Worm (Caenorhabditis elegans) whole organism, L2 larva: Measurements from ENCODE around the gene H10D18.5.

Source experiments
- C34F6.9 ChIP-seq: fragments of 150-350 bp; optimal IDR thresholded peaks from 2 replicates; lab custom pipeline; 2014; ENCODE audit warnings: missing biosample characterization, missing genetic modification characterization
- F13H6.1 ChIP-seq: sonication (generic microtip); optimal IDR thresholded peaks from 2 replicates; lab custom pipeline; 2016; ENCODE audit warnings: missing genetic modification characterization, missing compliant biosample characterization
- R02D3.7 ChIP-seq: fragments of 150-350 bp; optimal IDR thresholded peaks from 2 replicates; lab custom pipeline; 2014; ENCODE audit warnings: missing biosample characterization, missing genetic modification characterization
- alr-1 ChIP-seq: fragments of 150-350 bp; optimal IDR thresholded peaks from 2 replicates; lab custom pipeline; 2014; ENCODE audit warnings: missing biosample characterization, missing genetic modification characterization
- blmp-1 ChIP-seq: sonication (generic microtip); optimal IDR thresholded peaks from 2 replicates; lab custom pipeline; 2017; ENCODE audit warnings: missing genetic modification characterization, mild to moderate bottlenecking, missing compliant biosample characterization, antibody characterized with exemption, moderate library complexity; ENCODE audit not compliant: insufficient read depth
- ceh-16 ChIP-seq: fragments of 150-350 bp; optimal IDR thresholded peaks from 2 replicates; lab custom pipeline; 2014; ENCODE audit warnings: missing biosample characterization, missing genetic modification characterization
- ceh-82 ChIP-seq: fragments of 150-350 bp; optimal IDR thresholded peaks from 2 replicates; lab custom pipeline; 2014; ENCODE audit warnings: missing biosample characterization, missing genetic modification characterization
- crh-2 ChIP-seq: sonication (generic microtip); optimal IDR thresholded peaks from 2 replicates; lab custom pipeline; 2017; ENCODE audit warnings: missing biosample characterization, missing genetic modification characterization
- dmd-4 ChIP-seq: sonication (generic microtip); optimal IDR thresholded peaks from 2 replicates; lab custom pipeline; 2017; ENCODE audit warnings: missing biosample characterization, missing genetic modification characterization
- egl-27 ChIP-seq: sonication (generic microtip); optimal IDR thresholded peaks from 3 replicates; lab custom pipeline; 2017; ENCODE audit warnings: missing biosample characterization, missing genetic modification reagents, missing genetic modification characterization
- elt-1 ChIP-seq: fragments of 150-350 bp; optimal IDR thresholded peaks from 2 replicates; lab custom pipeline; 2014; ENCODE audit warnings: missing biosample characterization, missing genetic modification characterization
- elt-3 ChIP-seq: sonication (generic microtip); optimal IDR thresholded peaks from 2 replicates; lab custom pipeline; 2017; ENCODE audit warnings: missing biosample characterization, missing genetic modification characterization
- fos-1 ChIP-seq: fragments of 150-350 bp; optimal IDR thresholded peaks from 2 replicates; lab custom pipeline; 2014; ENCODE audit warnings: missing biosample characterization, missing genetic modification characterization
- lin-11 ChIP-seq: fragments of 150-350 bp; sonication (generic microtip); optimal IDR thresholded peaks from 2 replicates; lab custom pipeline; 2014; ENCODE audit warnings: missing biosample characterization, missing genetic modification characterization, inconsistent platforms, mixed read lengths
- lin-13 ChIP-seq: fragments of 150-350 bp; optimal IDR thresholded peaks from 2 replicates; lab custom pipeline; 2014; ENCODE audit warnings: missing biosample characterization, missing genetic modification reagents, missing genetic modification characterization
- mab-5 ChIP-seq: fragments of 150-350 bp; optimal IDR thresholded peaks from 2 replicates; lab custom pipeline; 2014; ENCODE audit warnings: missing biosample characterization, missing genetic modification characterization
- mbf-1 ChIP-seq: sonication (generic microtip); optimal IDR thresholded peaks from 2 replicates; lab custom pipeline; 2017; ENCODE audit warnings: missing biosample characterization, missing genetic modification characterization
- mdl-1 ChIP-seq, 2 experiments: fragments of 150-350 bp in 1 of 2; sonication (generic microtip) in 1 of 2; optimal IDR thresholded peaks; 2 replicates each; lab custom pipeline; 2017; ENCODE audit warnings: missing biosample characterization in 2 of 2, missing genetic modification characterization in 2 of 2
- nhr-10 ChIP-seq: sonication (generic microtip); optimal IDR thresholded peaks from 2 replicates; lab custom pipeline; 2017; ENCODE audit warnings: missing biosample characterization, missing genetic modification characterization
- nhr-12 ChIP-seq: fragments of 150-350 bp; optimal IDR thresholded peaks from 2 replicates; lab custom pipeline; 2014; ENCODE audit warnings: missing biosample characterization, missing genetic modification characterization
- nhr-129 ChIP-seq: fragments of 150-350 bp; optimal IDR thresholded peaks from 2 replicates; lab custom pipeline; 2014; ENCODE audit warnings: missing biosample characterization, missing genetic modification characterization
- nhr-21 ChIP-seq: fragments of 150-350 bp; optimal IDR thresholded peaks from 2 replicates; lab custom pipeline; 2014; ENCODE audit warnings: missing biosample characterization, missing genetic modification characterization
- nhr-23 ChIP-seq: fragments of 150-350 bp; optimal IDR thresholded peaks from 2 replicates; lab custom pipeline; 2014; ENCODE audit warnings: missing biosample characterization, missing genetic modification reagents, missing genetic modification characterization
- nhr-237 ChIP-seq: fragments of 150-350 bp; optimal IDR thresholded peaks from 2 replicates; lab custom pipeline; 2014; ENCODE audit warnings: missing biosample characterization, missing genetic modification characterization
- nhr-25 ChIP-seq: fragments of 150-350 bp; sonication (generic microtip); optimal IDR thresholded peaks from 3 replicates; lab custom pipeline; 2014; ENCODE audit warnings: missing biosample characterization, missing genetic modification characterization
- nhr-6 ChIP-seq: fragments of 150-350 bp; optimal IDR thresholded peaks from 2 replicates; lab custom pipeline; 2014; ENCODE audit warnings: missing biosample characterization, missing genetic modification characterization
- nhr-77 ChIP-seq: fragments of 150-350 bp; optimal IDR thresholded peaks from 2 replicates; lab custom pipeline; 2014; ENCODE audit warnings: missing biosample characterization, missing genetic modification characterization
- sem-4 ChIP-seq: fragments of 150-350 bp; optimal IDR thresholded peaks from 2 replicates; lab custom pipeline; 2014; ENCODE audit warnings: missing biosample characterization, missing genetic modification reagents, missing genetic modification characterization
- sma-3 ChIP-seq: sonication (generic microtip); optimal IDR thresholded peaks from 2 replicates; lab custom pipeline; 2016; ENCODE audit warnings: missing genetic modification reagents, missing genetic modification characterization, missing compliant biosample characterization
- sma-9 ChIP-seq, 2 experiments: fragments of 150-350 bp in 1 of 2; sonication (generic microtip) in 1 of 2; optimal IDR thresholded peaks; 2 replicates each; lab custom pipeline; 2014 to 2016; ENCODE audit warnings: missing genetic modification characterization in 2 of 2, mild to moderate bottlenecking in 1 of 2, missing biosample characterization in 1 of 2, missing compliant biosample characterization in 1 of 2, missing genetic modification reagents in 1 of 2, moderate library complexity in 1 of 2
- unc-39 ChIP-seq: fragments of 150-350 bp; optimal IDR thresholded peaks from 2 replicates; lab custom pipeline; 2014; ENCODE audit warnings: missing biosample characterization, missing genetic modification characterization
- unc-55 ChIP-seq: fragments of 150-350 bp; sonication (generic microtip); optimal IDR thresholded peaks from 3 replicates; lab custom pipeline; 2014; ENCODE audit warnings: missing biosample characterization, missing genetic modification reagents, missing genetic modification characterization
- ztf-1 ChIP-seq: fragments of 200-800 bp; sonication (Bioruptor generic); conservative IDR thresholded peaks from 2 replicates; pipeline ENCODE4 v1.3.6; 2022; ENCODE audit warnings: missing genetic modification characterization, missing compliant biosample characterization
- ztf-11 ChIP-seq: sonication (generic microtip); optimal IDR thresholded peaks from 2 replicates; lab custom pipeline; 2017; ENCODE audit warnings: missing biosample characterization, missing genetic modification characterization

H10D18.5 gene

ce11 chrV:3857778-3858177, 26.3 kb upstream of the H10D18.5 start, which contains the start of gene nhr-188:
Gene nhr-188 (minus strand): TSS chrV:3857861.
- no peak for TF ChIP-seq blmp-1
- no peak for TF ChIP-seq nhr-25 (tag; lab: Kevin White, UChicago)
- TF ChIP-seq ceh-16 (tag; lab: Kevin White, UChicago), result no peak
- no peak for TF ChIP-seq lin-13 (GFP tag; lab: Kevin White, UChicago)
- no peak for TF ChIP-seq lin-11 (tag; lab: Kevin White, UChicago)
- TF ChIP-seq nhr-23 (tag; lab: Kevin White, UChicago), result no peak
- no peak for TF ChIP-seq unc-55 (GFP tag; lab: Kevin White, UChicago)
- TF ChIP-seq, all 48 proteins: peak for 0

ce11 chrV:3855916-3856315, 24.4 kb upstream of the H10D18.5 start:
- no peak for TF ChIP-seq nhr-12 (tag; lab: Kevin White, UChicago)
- TF ChIP-seq ztf-11 (tag; lab: Kevin White, UChicago), result no peak
- TF ChIP-seq dmd-4 (tag; lab: Kevin White, UChicago), result no peak
- TF ChIP-seq ztf-1, result no peak
- TF ChIP-seq nhr-129, result no peak
- no peak for TF ChIP-seq ceh-82 (tag; lab: Kevin White, UChicago)
- TF ChIP-seq sma-3 (GFP tag; lab: Kevin White, UChicago), result no peak
- peak; percentile 65 for TF ChIP-seq nhr-21 (tag; lab: Kevin White, UChicago)
- no peak for TF ChIP-seq R02D3.7 (tag; lab: Kevin White, UChicago)
- peak; percentile 66 for TF ChIP-seq sma-9 (GFP tag; optimal IDR thresholded peaks at IDR 0.05; lab: Kevin White, UChicago)
- TF ChIP-seq sma-9 (tag; optimal IDR thresholded peaks at IDR 0.05; lab: Kevin White, UChicago), result no peak

ce11 chrV:3854847-3855246, 23.3 kb upstream of the H10D18.5 start, which contains the start of gene nhr-186:
Gene nhr-186 (minus strand): TSS chrV:3854947.
- TF ChIP-seq unc-39, result no peak
- TF ChIP-seq dmd-4 (tag; lab: Kevin White, UChicago), result no peak
- TF ChIP-seq nhr-77, result no peak
- no peak for TF ChIP-seq nhr-10 (tag; lab: Kevin White, UChicago)
- no peak for TF ChIP-seq ztf-1
- no peak for TF ChIP-seq fos-1 (tag; lab: Kevin White, UChicago)
- no peak for TF ChIP-seq nhr-12 (tag; lab: Kevin White, UChicago)
- TF ChIP-seq, all 48 proteins: peak for 0

- TF ChIP-seq egl-27 (tag; lab: Kevin White, UChicago), result no peak
- peak; percentile 86 for TF ChIP-seq fos-1 (tag; lab: Kevin White, UChicago)
Observed at ce11 chrV:3851760-3852159, 20.2 kb upstream of the H10D18.5 start.

- TF ChIP-seq nhr-129, result no peak
- no peak for TF ChIP-seq C34F6.9 (tag; lab: Kevin White, UChicago)
- TF ChIP-seq nhr-237 (tag; lab: Kevin White, UChicago), result no peak
- no peak for TF ChIP-seq elt-1
- TF ChIP-seq F13H6.1, result no peak
- TF ChIP-seq mab-5 (tag; lab: Kevin White, UChicago), result no peak
- no peak for TF ChIP-seq elt-3 (tag; lab: Kevin White, UChicago)
- TF ChIP-seq nhr-10 (tag; lab: Kevin White, UChicago), result no peak
- no peak for TF ChIP-seq crh-2 (tag; lab: Kevin White, UChicago)
- TF ChIP-seq sem-4 (tag; lab: Kevin White, UChicago), result no peak
- no peak for TF ChIP-seq nhr-23 (tag; lab: Kevin White, UChicago)
- TF ChIP-seq lin-13 (GFP tag; lab: Kevin White, UChicago), result no peak
- TF ChIP-seq mbf-1 (tag; lab: Kevin White, UChicago), result no peak
Observed at ce11 chrV:3847268-3847667, 15.8 kb upstream of the H10D18.5 start, which contains the start of gene nhr-185. Gene nhr-185 (minus strand): TSS chrV:3847368.

ce11 chrV:3843926-3844325, 12.4 kb upstream of the H10D18.5 start, which contains the start of gene ugt-32:
Gene ugt-32 (minus strand): TSS chrV:3844007.
- TF ChIP-seq alr-1 (no peak), nhr-6 (no peak), crh-2 (tag; lab: Kevin White, UChicago) (no peak), lin-13 (GFP tag; lab: Kevin White, UChicago) (no peak), mdl-1 (tag; optimal IDR thresholded peaks at IDR 0.05; lab: Kevin White, UChicago) (no peak), sma-3 (GFP tag; lab: Kevin White, UChicago) (no peak), mbf-1 (tag; lab: Kevin White, UChicago) (no peak), ztf-1 (no peak), sma-9 (GFP tag; optimal IDR thresholded peaks at IDR 0.05; lab: Kevin White, UChicago) (peak; percentile 27), sma-9 (tag; optimal IDR thresholded peaks at IDR 0.05; lab: Kevin White, UChicago) (no peak), fos-1 (tag; lab: Kevin White, UChicago) (peak; percentile 38)
